Fruit fly (Drosophila melanogaster): ENCODE data around the gene CG42831.
A peak's percentile ranks its signal among the peaks of the same experiment; 100 is the strongest.

The CG42831 gene

dm6 chr3L:10817670-10818650 lies 3.3 kb downstream of the CG42831 start (continued):
- TF ChIP-seq achi (GFP tag; optimal IDR thresholded peaks at IDR 0.05) = peak; percentile 21
- peak; percentile 19 for TF ChIP-seq Smox (GFP tag; optimal IDR thresholded peaks at IDR 0.05)
- TF ChIP-seq CG11762 (GFP tag; optimal IDR thresholded peaks at IDR 0.05; ENCODE audit: insufficient read depth) = no peak
- peak; percentile 20 for TF ChIP-seq OdsH (GFP tag; optimal IDR thresholded peaks at IDR 0.05)

DNA sequence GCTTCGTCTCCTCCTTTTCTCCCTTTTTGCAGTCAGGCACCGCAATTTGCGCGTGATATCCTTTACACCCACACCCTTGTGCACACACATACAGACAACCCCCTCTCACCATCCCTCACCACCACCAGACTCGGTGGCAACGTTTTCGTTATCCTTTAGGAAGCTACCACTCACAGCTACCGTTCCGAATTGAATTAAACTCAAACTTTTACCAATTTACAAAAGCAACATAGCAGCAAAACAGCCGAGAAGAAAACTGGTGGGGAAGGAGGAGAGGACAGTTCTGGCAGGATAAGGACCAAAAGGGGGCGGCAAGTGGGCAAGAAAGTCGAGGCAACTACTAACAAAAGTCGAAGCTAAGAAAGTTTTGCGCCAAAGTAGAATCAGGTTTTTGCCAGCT lies 6.8 kb downstream of the CG42831 start:
- no peak for TF ChIP-seq acj6 (GFP tag; optimal IDR thresholded peaks at IDR 0.05)

- TF ChIP-seq Smox (GFP tag; optimal IDR thresholded peaks at IDR 0.05) = peak; percentile 32
- no peak for TF ChIP-seq CG11294 (GFP tag; IDR thresholded peaks at IDR 0.05)
- TF ChIP-seq acj6 (GFP tag; optimal IDR thresholded peaks at IDR 0.05) = peak; percentile 5
- no peak for TF ChIP-seq CG9139 (GFP tag; optimal IDR thresholded peaks at IDR 0.05)
- TF ChIP-seq CG6792 (GFP tag; optimal IDR thresholded peaks at IDR 0.05) = peak; percentile 16
- TF ChIP-seq pdm3 (GFP tag; optimal IDR thresholded peaks at IDR 0.05) = peak; percentile 41
- peak; percentile 25 for TF ChIP-seq topi (GFP tag; optimal IDR thresholded peaks at IDR 0.05)
- peak; percentile 30 for TF ChIP-seq Met (GFP tag; optimal IDR thresholded peaks at IDR 0.05)
- no peak for TF ChIP-seq CG11902 (GFP tag; optimal IDR thresholded peaks at IDR 0.05)
- TF ChIP-seq Ets21C (GFP tag; optimal IDR thresholded peaks at IDR 0.05) = no peak
- TF ChIP-seq Hr4 (GFP tag; optimal IDR thresholded peaks at IDR 0.05) = peak; percentile 28
- no peak for TF ChIP-seq fkh (GFP tag; optimal IDR thresholded peaks at IDR 0.05)
- TF ChIP-seq Sox102F (GFP tag; optimal IDR thresholded peaks at IDR 0.05) = no peak
- TF ChIP-seq Blimp-1 (GFP tag; optimal IDR thresholded peaks at IDR 0.05) = no peak
- no peak for TF ChIP-seq dac (GFP tag; optimal IDR thresholded peaks at IDR 0.05)
- peak; percentile 11 for TF ChIP-seq CG3032 (tag; optimal IDR thresholded peaks at IDR 0.05)
- peak; percentile 3 for TF ChIP-seq CG31627 (GFP tag; optimal IDR thresholded peaks at IDR 0.05)
- no peak for TF ChIP-seq CG6854 (GFP tag; optimal IDR thresholded peaks at IDR 0.05)
- peak; percentile 20 for TF ChIP-seq Eip75B (GFP tag; optimal IDR thresholded peaks at IDR 0.05)
- no peak for TF ChIP-seq Eip93F (GFP tag; optimal IDR thresholded peaks at IDR 0.05)
- peak; percentile 28 for TF ChIP-seq CG10669 (GFP tag; optimal IDR thresholded peaks at IDR 0.05)
- peak; percentile 5 to 13 for TF ChIP-seq ss (GFP tag; optimal IDR thresholded peaks at IDR 0.05)
- peak; percentile 7 for TF ChIP-seq CG6276 (GFP tag; optimal IDR thresholded peaks at IDR 0.05)
- no peak for TF ChIP-seq Lpt (GFP tag; optimal IDR thresholded peaks at IDR 0.05)
- TF ChIP-seq Gug (GFP tag; IDR thresholded peaks at IDR 0.05) = no peak
- no peak for TF ChIP-seq salr (GFP tag; optimal IDR thresholded peaks at IDR 0.05)
- no peak for TF ChIP-seq CG11762 (GFP tag; optimal IDR thresholded peaks at IDR 0.05; ENCODE audit: insufficient read depth)
- TF ChIP-seq fd85E (GFP tag; optimal IDR thresholded peaks at IDR 0.05) = no peak
- TF ChIP-seq Hr38 (GFP tag; optimal IDR thresholded peaks at IDR 0.05) = no peak
- TF ChIP-seq CG32006 (GFP tag; optimal IDR thresholded peaks at IDR 0.05) = peak; percentile 50
- TF ChIP-seq CG15336 (GFP tag; IDR thresholded peaks at IDR 0.05) = peak; percentile 52; the same call in 1 of the 2 replicates
- TF ChIP-seq CG3919 (GFP tag; optimal IDR thresholded peaks at IDR 0.05) = peak; percentile 28
- peak; percentile 27 for TF ChIP-seq dsx (GFP tag; optimal IDR thresholded peaks at IDR 0.05; ENCODE audit: poor library complexity, severe bottlenecking)
- TF ChIP-seq lz (GFP tag; optimal IDR thresholded peaks at IDR 0.05) = no peak
- TF ChIP-seq CG6808 (GFP tag; optimal IDR thresholded peaks at IDR 0.05) = peak; percentile 13
- TF ChIP-seq fd59A (GFP tag; optimal IDR thresholded peaks at IDR 0.05) = no peak
- no peak for TF ChIP-seq CG6163 (GFP tag; IDR thresholded peaks at IDR 0.05)
- peak; percentile 21 for TF ChIP-seq CG8632 (GFP tag; optimal IDR thresholded peaks at IDR 0.05)
- no peak for TF ChIP-seq CG8119 (GFP tag; IDR thresholded peaks at IDR 0.05)
- TF ChIP-seq Sox15 (GFP tag; optimal IDR thresholded peaks at IDR 0.05) = no peak
- no peak for TF ChIP-seq net (GFP tag; optimal IDR thresholded peaks at IDR 0.05)
These were observed 8.0 kb downstream of the CG42831 start for dm6 chr3L:10822364-10823231.

All from whole organism, prepupa.